Fruit fly (Drosophila melanogaster) whole organism, embryonic: ENCODE measurements around the gene CG31211.

Source experiments
- B-H1 ChIP-seq: fragments of 200-800 bp; sonication (Bioruptor generic); IDR thresholded peaks from 3 replicates; pipeline ENCODE4 v1.3.6; 2022; ENCODE audit warnings: missing biosample characterization, missing genetic modification characterization
- B-H2 ChIP-seq: fragments of 200-800 bp; sonication (Bioruptor generic); optimal IDR thresholded peaks from 2 replicates; lab custom pipeline; 2018; ENCODE audit warnings: missing biosample characterization, mild to moderate bottlenecking, missing genetic modification characterization
- BEAF-32 ChIP-seq: fragments of 200-800 bp; sonication (Bioruptor generic); optimal IDR thresholded peaks from 3 replicates; lab custom pipeline; 2017; ENCODE audit warnings: missing biosample characterization, missing genetic modification characterization, mild to moderate bottlenecking, moderate library complexity, missing genetic modification reagents
- Blimp-1 ChIP-seq: fragments of 200-800 bp; sonication (Bioruptor generic); optimal IDR thresholded peaks from 3 replicates; lab custom pipeline; 2018; ENCODE audit warnings: missing biosample characterization, missing genetic modification characterization, mild to moderate bottlenecking, moderate library complexity, missing genetic modification reagents
- CG11456 ChIP-seq: fragments of 200-800 bp; sonication (Bioruptor generic); IDR thresholded peaks from 3 replicates; pipeline ENCODE4 v1.3.6; 2022; ENCODE audit warnings: missing biosample characterization, missing genetic modification characterization
- CG11504 ChIP-seq: fragments of 200-800 bp; sonication (Bioruptor generic); optimal IDR thresholded peaks from 3 replicates; lab custom pipeline; 2019; ENCODE audit warnings: missing biosample characterization, mild to moderate bottlenecking, missing genetic modification characterization, moderate library complexity
- CG11695 ChIP-seq: fragments of 200-800 bp; sonication (Bioruptor generic); IDR thresholded peaks from 3 replicates; pipeline ENCODE4 v1.3.6; 2022; ENCODE audit warnings: missing biosample characterization, missing genetic modification characterization
- CG15479 ChIP-seq: fragments of 200-800 bp; sonication (Bioruptor generic); optimal IDR thresholded peaks from 3 replicates; lab custom pipeline; 2019; ENCODE audit warnings: missing biosample characterization, mild to moderate bottlenecking, missing genetic modification characterization, moderate library complexity
- CG18262 ChIP-seq: fragments of 200-800 bp; optimal IDR thresholded peaks from 3 replicates; lab custom pipeline; 2019; ENCODE audit warnings: missing biosample characterization, mild to moderate bottlenecking, missing genetic modification characterization, moderate library complexity
- CG3726 ChIP-seq: fragments of 200-800 bp; sonication (Bioruptor generic); IDR thresholded peaks from 3 replicates; pipeline ENCODE4, ENCODE4 v1.3.6; 2022; ENCODE audit warnings: missing biosample characterization, missing genetic modification characterization
- CG4282 ChIP-seq: fragments of 200-800 bp; sonication (Bioruptor generic); optimal IDR thresholded peaks from 2 replicates; lab custom pipeline; 2016; ENCODE audit warnings: missing biosample characterization, missing genetic modification characterization
- CG5953 ChIP-seq: fragments of 200-800 bp; sonication (Bioruptor generic); IDR thresholded peaks from 2 replicates; pipeline ENCODE4 v1.3.6; 2022; ENCODE audit warnings: missing biosample characterization, missing genetic modification characterization
- CG7745 ChIP-seq: fragments of 200-800 bp; sonication (Bioruptor generic); optimal IDR thresholded peaks from 2 replicates; lab custom pipeline; 2018; ENCODE audit warnings: missing biosample characterization, mild to moderate bottlenecking, missing genetic modification characterization, moderate library complexity
- E2f1 ChIP-seq: fragments of 200-800 bp; sonication (Bioruptor generic); IDR thresholded peaks from 2 replicates; pipeline ENCODE4 v1.3.6; 2022; ENCODE audit warnings: missing biosample characterization, missing genetic modification characterization
- Ets97D ChIP-seq: fragments of 200-800 bp; sonication (Bioruptor generic); optimal IDR thresholded peaks from 3 replicates; lab custom pipeline; 2016; ENCODE audit warnings: missing biosample characterization, missing genetic modification characterization
- Fer3 ChIP-seq: fragments of 200-800 bp; sonication (Bioruptor generic); optimal IDR thresholded peaks from 2 replicates; lab custom pipeline; 2018; ENCODE audit warnings: missing biosample characterization, mild to moderate bottlenecking, missing genetic modification characterization, moderate library complexity
- HLHmδ ChIP-seq: fragments of 200-800 bp; sonication (Bioruptor generic); optimal IDR thresholded peaks from 2 replicates; lab custom pipeline; 2018; ENCODE audit warnings: missing biosample characterization, mild to moderate bottlenecking, missing genetic modification characterization, moderate library complexity
- Lim3 ChIP-seq: fragments of 200-800 bp; sonication (Bioruptor generic); IDR thresholded peaks from 2 replicates; pipeline ENCODE4 v1.3.6; 2022; ENCODE audit warnings: missing biosample characterization, missing genetic modification characterization
- Sox100B ChIP-seq: fragments of 200-800 bp; sonication (Bioruptor generic); optimal IDR thresholded peaks from 3 replicates; lab custom pipeline; 2018; ENCODE audit warnings: missing biosample characterization, mild to moderate bottlenecking, missing genetic modification characterization
- Sry-β ChIP-seq: fragments of 200-800 bp; sonication (Bioruptor generic); optimal IDR thresholded peaks from 2 replicates; lab custom pipeline; 2018; ENCODE audit warnings: missing biosample characterization, mild to moderate bottlenecking, missing genetic modification characterization, moderate library complexity
- Stat92E ChIP-seq, 3 experiments: fragments of >200 bp in 2 of 3; fragments of 200-800 bp in 1 of 3; sonication (Bioruptor generic) in 1 of 3; optimal IDR thresholded peaks; 2 replicates each; lab custom pipeline; 2017 to 2019; ENCODE audit warnings: missing biosample characterization in 3 of 3, missing genetic modification characterization in 3 of 3, mild to moderate bottlenecking in 1 of 3, moderate library complexity in 1 of 3
- Usf ChIP-seq: fragments of 200-800 bp; sonication (Bioruptor generic); optimal IDR thresholded peaks from 2 replicates; lab custom pipeline; 2017; ENCODE audit warnings: missing genotype, missing biosample characterization, missing genetic modification characterization
- Xrp1 ChIP-seq: fragments of 200-800 bp; sonication (Bioruptor generic); IDR thresholded peaks from 2 replicates; pipeline ENCODE4 v1.3.6; 2022; ENCODE audit warnings: missing biosample characterization, missing genetic modification characterization
- ac ChIP-seq: fragments of 200-800 bp; sonication (Bioruptor generic); optimal IDR thresholded peaks from 3 replicates; lab custom pipeline; 2017; ENCODE audit warnings: missing biosample characterization, mild to moderate bottlenecking, missing genetic modification characterization
- aop ChIP-seq: fragments of 200-800 bp; sonication (Bioruptor generic); IDR thresholded peaks from 2 replicates; pipeline ENCODE4 v1.3.6; 2022; ENCODE audit warnings: missing biosample characterization, missing genetic modification characterization
- ap ChIP-seq: fragments of 200-800 bp; sonication (Bioruptor generic); IDR thresholded peaks from 2 replicates; pipeline ENCODE4 v1.3.6; 2022; ENCODE audit warnings: missing biosample characterization, missing genetic modification characterization
- ash1 ChIP-seq: fragments of 200-800 bp; sonication (Bioruptor generic); optimal IDR thresholded peaks from 2 replicates; lab custom pipeline; 2018; ENCODE audit warnings: missing biosample characterization, mild to moderate bottlenecking, missing genetic modification characterization
- az2 ChIP-seq: fragments of 200-800 bp; sonication (Bioruptor generic); optimal IDR thresholded peaks from 3 replicates; lab custom pipeline; 2016; ENCODE audit warnings: missing biosample characterization, missing genetic modification characterization
- btn ChIP-seq: fragments of 200-800 bp; sonication (Bioruptor generic); optimal IDR thresholded peaks from 2 replicates; lab custom pipeline; 2016; ENCODE audit warnings: missing biosample characterization, missing genetic modification characterization
- h ChIP-seq: fragments of >200 bp; optimal IDR thresholded peaks from 2 replicates; lab custom pipeline; 2017
- hb ChIP-seq: fragments of 200-800 bp; sonication (Bioruptor generic); IDR thresholded peaks from 3 replicates; pipeline ENCODE4 v1.3.6; 2022; ENCODE audit warnings: missing biosample characterization, missing genetic modification characterization; ENCODE audit not compliant: partially characterized antibody
- jing ChIP-seq: fragments of 200-800 bp; sonication (Bioruptor generic); optimal IDR thresholded peaks from 2 replicates; lab custom pipeline; 2018; ENCODE audit warnings: missing biosample characterization, mild to moderate bottlenecking, missing genetic modification characterization
- knrl ChIP-seq: fragments of 200-800 bp; sonication (Bioruptor generic); IDR thresholded peaks from 3 replicates; pipeline ENCODE4 v1.3.6; 2022; ENCODE audit warnings: missing biosample characterization, missing genetic modification characterization; ENCODE audit not compliant: partially characterized antibody
- mam ChIP-seq: fragments of 200-800 bp; sonication (Bioruptor generic); optimal IDR thresholded peaks from 3 replicates; lab custom pipeline; 2016; ENCODE audit warnings: missing biosample characterization, missing genetic modification characterization
- org-1 ChIP-seq: fragments of 200-800 bp; sonication (Bioruptor generic); optimal IDR thresholded peaks from 2 replicates; lab custom pipeline; 2017; ENCODE audit warnings: missing biosample characterization, missing genetic modification characterization
- pfk ChIP-seq: fragments of 200-800 bp; sonication (Bioruptor generic); optimal IDR thresholded peaks from 2 replicates; lab custom pipeline; 2018; ENCODE audit warnings: missing biosample characterization, mild to moderate bottlenecking, missing genetic modification characterization, moderate library complexity
- phol ChIP-seq: fragments of 200-800 bp; sonication (Bioruptor generic); optimal IDR thresholded peaks from 3 replicates; lab custom pipeline; 2018; ENCODE audit warnings: missing biosample characterization, mild to moderate bottlenecking, missing genetic modification characterization, moderate library complexity
- repo ChIP-seq: fragments of 200-800 bp; sonication (Bioruptor generic); optimal IDR thresholded peaks from 2 replicates; lab custom pipeline; 2016; ENCODE audit warnings: missing biosample characterization, missing genetic modification characterization
- rib ChIP-seq: fragments of 200-800 bp; sonication (Bioruptor generic); IDR thresholded peaks from 2 replicates; pipeline ENCODE4 v1.3.6; 2022; ENCODE audit warnings: missing biosample characterization, missing genetic modification characterization
- row ChIP-seq: fragments of 200-800 bp; sonication (Bioruptor generic); IDR thresholded peaks from 3 replicates; pipeline ENCODE4 v1.3.6; 2022; ENCODE audit warnings: missing biosample characterization, missing genetic modification characterization
- scrt ChIP-seq: fragments of 200-800 bp; sonication (Bioruptor generic); optimal IDR thresholded peaks from 2 replicates; lab custom pipeline; 2018; ENCODE audit warnings: missing biosample characterization, mild to moderate bottlenecking, missing genetic modification characterization, moderate library complexity
- slbo ChIP-seq: fragments of 200-800 bp; sonication (Bioruptor generic); IDR thresholded peaks from 2 replicates; pipeline ENCODE4 v1.3.6; 2022; ENCODE audit warnings: missing biosample characterization, missing genetic modification characterization
- tap ChIP-seq: fragments of 200-800 bp; optimal IDR thresholded peaks from 3 replicates; lab custom pipeline; 2019; ENCODE audit warnings: missing biosample characterization, mild to moderate bottlenecking, missing genetic modification characterization, moderate library complexity
- tgo ChIP-seq: fragments of 200-800 bp; sonication (Bioruptor generic); IDR thresholded peaks from 3 replicates; pipeline ENCODE4 v1.3.6; 2022; ENCODE audit warnings: missing biosample characterization, missing genetic modification characterization
- tll ChIP-seq, 2 experiments: fragments of 200-800 bp in 1 of 2; fragments of >200 bp in 1 of 2; sonication (Bioruptor generic) in 1 of 2; optimal IDR thresholded peaks; 2 replicates each; lab custom pipeline; 2017 to 2019; ENCODE audit warnings: missing biosample characterization in 2 of 2, missing genetic modification characterization in 2 of 2, mild to moderate bottlenecking in 1 of 2, moderate library complexity in 1 of 2
- tna ChIP-seq: fragments of 200-800 bp; sonication (Bioruptor generic); IDR thresholded peaks from 2 replicates; pipeline ENCODE4 v1.3.6; 2022; ENCODE audit warnings: missing biosample characterization, missing genetic modification characterization; ENCODE audit not compliant: partially characterized antibody
- trh ChIP-seq: fragments of 200-800 bp; sonication (Bioruptor generic); optimal IDR thresholded peaks from 2 replicates; lab custom pipeline; 2016; ENCODE audit warnings: missing biosample characterization, missing genetic modification characterization
- twi ChIP-seq: fragments of 200-800 bp; optimal IDR thresholded peaks from 2 replicates; lab custom pipeline; 2019; ENCODE audit warnings: missing biosample characterization, mild to moderate bottlenecking, missing genetic modification characterization, moderate library complexity
- unpg ChIP-seq: fragments of 200-800 bp; sonication (Bioruptor generic); optimal IDR thresholded peaks from 3 replicates; lab custom pipeline; 2018; ENCODE audit warnings: missing biosample characterization, mild to moderate bottlenecking, missing genetic modification characterization, moderate library complexity
- zen ChIP-seq: fragments of 200-800 bp; sonication (Bioruptor generic); optimal IDR thresholded peaks from 3 replicates; lab custom pipeline; 2018; ENCODE audit warnings: missing biosample characterization, mild to moderate bottlenecking, missing genetic modification characterization, moderate library complexity

Gene CG31211

DNA sequence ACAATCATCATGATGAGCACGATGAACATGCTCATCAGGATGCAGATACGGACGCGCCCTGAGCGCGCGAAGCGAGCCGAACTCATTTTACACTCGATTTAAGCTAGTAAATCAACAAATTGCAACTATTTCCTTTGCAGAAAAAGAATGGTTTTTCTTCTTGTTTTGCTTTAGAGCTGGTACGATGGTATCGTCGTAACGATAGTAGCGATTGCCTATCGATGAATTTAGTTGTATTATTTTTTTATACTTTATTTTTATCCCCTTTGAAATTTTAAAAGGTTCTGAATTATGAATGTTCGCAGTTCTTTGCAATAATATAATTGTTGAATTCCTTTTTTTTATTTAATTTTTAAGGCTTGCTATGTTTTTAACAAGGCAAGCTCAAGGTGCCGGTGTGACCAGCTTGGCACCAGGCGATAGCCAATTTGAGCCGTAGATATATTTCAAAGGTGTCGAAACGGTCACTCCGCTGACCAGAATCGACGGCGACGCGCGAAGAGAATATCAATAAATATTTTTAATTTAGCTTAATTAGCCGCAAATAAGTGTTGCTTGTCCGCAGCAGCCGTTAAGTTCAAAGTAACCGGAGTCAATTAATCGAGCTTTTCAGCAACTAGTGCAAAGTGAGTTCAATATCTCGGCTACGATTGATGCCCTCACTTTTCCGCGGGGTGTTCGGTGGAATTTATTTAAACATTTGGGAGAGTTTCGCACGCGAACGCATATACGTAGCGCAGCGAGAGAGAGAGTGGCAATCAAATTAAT lies 18.0 kb downstream of the CG31211 start, which contains the start of the genes CG12213 and GC1 (continued):
- no peak for TF ChIP-seq ash1 (GFP tag; lab: Kevin White, UChicago)
- TF ChIP-seq ap: no peak
- TF ChIP-seq B-H1 (GFP tag; lab: Robert Waterston, UW): no peak
- no peak for TF ChIP-seq Lim3 (GFP tag; lab: Robert Waterston, UW)
- TF ChIP-seq pfk (GFP tag; lab: Kevin White, UChicago): no peak
- peak; percentile 97 for TF ChIP-seq tna (GFP tag; lab: Robert Waterston, UW)
- TF ChIP-seq CG7745 (tag; lab: Kevin White, UChicago): no peak
- TF ChIP-seq CG5953: no peak
- no peak for TF ChIP-seq tgo (GFP tag; lab: Robert Waterston, UW)
- peak; percentile 99 for TF ChIP-seq BEAF-32 (GFP tag; lab: Kevin White, UChicago)
- TF ChIP-seq h (lab: Kevin White, UChicago): no peak
- peak; percentile 56 for TF ChIP-seq CG11504 (tag; lab: Kevin White, UChicago)
- no peak for TF ChIP-seq B-H2 (GFP tag; lab: Kevin White, UChicago)
- no peak for TF ChIP-seq az2 (GFP tag; lab: Kevin White, UChicago)
- no peak for TF ChIP-seq jing
- TF ChIP-seq HLHmδ: no peak
- no peak for TF ChIP-seq CG4282 (GFP tag; lab: Kevin White, UChicago)
- peak; percentile 14 for TF ChIP-seq twi (tag; lab: Kevin White, UChicago)
- TF ChIP-seq hb (GFP tag; lab: Robert Waterston, UW): peak; percentile 98
- no peak for TF ChIP-seq rib
- no peak for TF ChIP-seq CG3726 (GFP tag; lab: Robert Waterston, UW)
- TF ChIP-seq tap (tag; lab: Kevin White, UChicago): no peak
- peak; percentile 3 for TF ChIP-seq Sox100B (GFP tag; lab: Kevin White, UChicago)
- TF ChIP-seq E2f1: no peak
- TF ChIP-seq tll (GFP tag; optimal IDR thresholded peaks at IDR 0.05; lab: Kevin White, UChicago): peak in 1 of 2 experiments; percentile 4
- no peak for TF ChIP-seq CG11695 (GFP tag; lab: Robert Waterston, UW)
- TF ChIP-seq unpg (GFP tag; lab: Kevin White, UChicago): no peak
- TF ChIP-seq aop (GFP tag; lab: Robert Waterston, UW): no peak
- TF ChIP-seq scrt: peak; percentile 33
- no peak for TF ChIP-seq Stat92E (GFP tag; optimal IDR thresholded peaks at IDR 0.05; lab: Kevin White, UChicago)
- no peak for TF ChIP-seq CG11456 (GFP tag; lab: Robert Waterston, UW)
- TF ChIP-seq trh (GFP tag; lab: Kevin White, UChicago): no peak
- no peak for TF ChIP-seq Usf (GFP tag; lab: Kevin White, UChicago)
- TF ChIP-seq CG18262 (tag; lab: Kevin White, UChicago): peak; percentile 38
- TF ChIP-seq zen (tag; lab: Kevin White, UChicago): peak; percentile 30
- peak; percentile 82 for TF ChIP-seq row (GFP tag; lab: Robert Waterston, UW)
- TF ChIP-seq Xrp1 (GFP tag; lab: Robert Waterston, UW): no peak
- peak; percentile 52 for TF ChIP-seq mam (GFP tag; lab: Kevin White, UChicago)
- TF ChIP-seq CG15479 (GFP tag; lab: Kevin White, UChicago): no peak
- TF ChIP-seq Sry-β (GFP tag; lab: Kevin White, UChicago): no peak
- peak; percentile 70 for TF ChIP-seq phol (tag; lab: Kevin White, UChicago)
- no peak for TF ChIP-seq Blimp-1 (GFP tag; lab: Kevin White, UChicago)
- no peak for TF ChIP-seq btn (GFP tag; lab: Kevin White, UChicago)
- no peak for TF ChIP-seq Fer3 (tag; lab: Kevin White, UChicago)
- TF ChIP-seq slbo (GFP tag; lab: Robert Waterston, UW): peak; percentile 25; the same call in 1 of the 2 replicates
- TF ChIP-seq ac: no peak
- no peak for TF ChIP-seq org-1 (GFP tag; lab: Kevin White, UChicago)
- peak; percentile 68 for TF ChIP-seq Ets97D (GFP tag; lab: Kevin White, UChicago)
- TF ChIP-seq knrl: peak; percentile 99
- no peak for TF ChIP-seq repo
